Fruit fly (Drosophila melanogaster) whole organism, adult: ENCODE measurements around the gene mil.
A peak's percentile ranks its signal among the peaks of the same experiment; 100 is the strongest.

Experiments
- CG11617 ChIP-seq: fragments of 200-800 bp; sonication (Bioruptor generic); optimal IDR thresholded peaks from 2 replicates; lab custom pipeline; 2017; ENCODE audit warnings: mild to moderate bottlenecking, missing biosample characterization, missing genetic modification reagents, missing genetic modification characterization
- CG12768 ChIP-seq: fragments of 200-800 bp; sonication (Bioruptor generic); optimal IDR thresholded peaks from 2 replicates; lab custom pipeline; 2017; ENCODE audit warnings: missing biosample characterization, missing genetic modification characterization, mild to moderate bottlenecking, moderate library complexity, missing genetic modification reagents
- CG14711 ChIP-seq: fragments of 200-800 bp; sonication (Bioruptor generic); optimal IDR thresholded peaks from 2 replicates; lab custom pipeline; 2018; ENCODE audit warnings: missing biosample characterization, mild to moderate bottlenecking, missing genetic modification characterization, moderate library complexity
- CG1620 ChIP-seq: fragments of 200-800 bp; sonication (Bioruptor generic); optimal IDR thresholded peaks from 2 replicates; lab custom pipeline; 2016; ENCODE audit warnings: missing biosample characterization, missing genetic modification characterization
- CG33017 ChIP-seq: fragments of 200-800 bp; sonication (Bioruptor generic); optimal IDR thresholded peaks from 2 replicates; lab custom pipeline; 2018; ENCODE audit warnings: missing biosample characterization, mild to moderate bottlenecking, missing genetic modification characterization, moderate library complexity
- CG5204 ChIP-seq: fragments of 200-800 bp; sonication (Bioruptor generic); optimal IDR thresholded peaks from 2 replicates; lab custom pipeline; 2016; ENCODE audit warnings: missing biosample characterization, missing genetic modification characterization
- CG7045 ChIP-seq: fragments of 200-800 bp; sonication (Bioruptor generic); optimal IDR thresholded peaks from 2 replicates; lab custom pipeline; 2017; ENCODE audit warnings: missing biosample characterization, mild to moderate bottlenecking, missing genetic modification characterization
- CG7101 ChIP-seq: fragments of 200-800 bp; sonication (Bioruptor generic); optimal IDR thresholded peaks from 2 replicates; lab custom pipeline; 2018; ENCODE audit warnings: missing biosample characterization, mild to moderate bottlenecking, missing genetic modification characterization, moderate library complexity
- Clk ChIP-seq: fragments of 200-800 bp; sonication (Bioruptor generic); optimal IDR thresholded peaks from 2 replicates; lab custom pipeline; 2017; ENCODE audit warnings: missing biosample characterization, missing genetic modification characterization
- Crg-1 ChIP-seq: fragments of 200-800 bp; sonication (Bioruptor generic); optimal IDR thresholded peaks from 2 replicates; lab custom pipeline; 2016; ENCODE audit warnings: missing biosample characterization, missing genetic modification characterization
- Hr96 ChIP-seq: fragments of 200-800 bp; sonication (Bioruptor generic); optimal IDR thresholded peaks from 2 replicates; lab custom pipeline; 2016; ENCODE audit warnings: missing biosample characterization, missing genetic modification characterization
- Mnt ChIP-seq: fragments of 200-800 bp; sonication (Bioruptor generic); optimal IDR thresholded peaks from 2 replicates; lab custom pipeline; 2016; ENCODE audit warnings: missing biosample characterization, mild to moderate bottlenecking, missing genetic modification characterization
- bab1 ChIP-seq: fragments of 200-800 bp; sonication (Bioruptor generic); optimal IDR thresholded peaks from 3 replicates; lab custom pipeline; 2019; ENCODE audit warnings: missing biosample characterization, mild to moderate bottlenecking, missing genetic modification characterization, moderate library complexity
- cic ChIP-seq: fragments of 200-800 bp; sonication (Bioruptor generic); optimal IDR thresholded peaks from 2 replicates; lab custom pipeline; 2017; ENCODE audit warnings: missing biosample characterization, mild to moderate bottlenecking, missing genetic modification characterization, moderate library complexity
- cnc ChIP-seq, 2 experiments: fragments of >200 bp; optimal IDR thresholded peaks; 2 replicates each; lab custom pipeline; 2017
- kay ChIP-seq: fragments of 200-800 bp; sonication (Bioruptor generic); peaks from one replicate; lab custom pipeline; 2016; ENCODE audit warnings: missing biosample characterization, missing genetic modification characterization, borderline replicate concordance
- ovo ChIP-seq: fragments of 200-800 bp; sonication (Bioruptor generic); optimal IDR thresholded peaks from 2 replicates; lab custom pipeline; 2016; ENCODE audit warnings: missing biosample characterization, missing genetic modification characterization
- pad ChIP-seq: fragments of 200-800 bp; sonication (Bioruptor generic); optimal IDR thresholded peaks from 3 replicates; lab custom pipeline; 2017; ENCODE audit warnings: missing biosample characterization, missing genetic modification characterization, mild to moderate bottlenecking, moderate library complexity, missing genetic modification reagents
- tj ChIP-seq: fragments of 200-800 bp; sonication (Bioruptor generic); optimal IDR thresholded peaks from 3 replicates; lab custom pipeline; 2017; ENCODE audit warnings: missing biosample characterization, mild to moderate bottlenecking, missing genetic modification characterization, moderate library complexity
- toe ChIP-seq: fragments of 200-800 bp; sonication (Bioruptor generic); optimal IDR thresholded peaks from 2 replicates; lab custom pipeline; 2016; ENCODE audit warnings: missing biosample characterization, missing genetic modification characterization

The mil gene

DNA sequence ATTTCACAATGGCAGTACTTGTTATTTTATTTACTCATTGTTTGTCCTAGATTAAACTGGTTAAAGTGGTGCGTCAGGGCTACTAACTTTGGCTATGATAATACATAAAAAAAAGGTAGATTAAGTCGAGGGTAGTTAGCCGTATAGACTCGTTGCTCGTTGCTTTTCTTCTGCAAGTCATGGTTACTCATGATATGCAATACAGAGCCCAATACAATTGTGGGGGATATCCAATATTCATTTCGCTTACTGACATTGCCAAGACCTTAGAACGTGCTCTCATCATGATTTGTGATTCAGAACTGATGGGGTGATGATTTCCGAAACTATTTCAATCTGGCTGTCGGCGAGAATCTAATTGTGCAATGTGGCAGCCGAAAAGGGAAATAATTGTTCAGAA lies 33.2 kb downstream of the mil start:
- TF ChIP-seq bab1 (GFP tag; lab: Kevin White, UChicago) (no peak), CG33017 (tag; lab: Kevin White, UChicago) (no peak), CG5204 (GFP tag; lab: Kevin White, UChicago) (no peak), Clk (GFP tag; lab: Kevin White, UChicago) (no peak), cnc (optimal IDR thresholded peaks at IDR 0.05; lab: Kevin White, UChicago) (peak; percentile 58 to 94), kay (GFP tag; lab: Kevin White, UChicago) (no peak), Crg-1 (no peak)

DNA sequence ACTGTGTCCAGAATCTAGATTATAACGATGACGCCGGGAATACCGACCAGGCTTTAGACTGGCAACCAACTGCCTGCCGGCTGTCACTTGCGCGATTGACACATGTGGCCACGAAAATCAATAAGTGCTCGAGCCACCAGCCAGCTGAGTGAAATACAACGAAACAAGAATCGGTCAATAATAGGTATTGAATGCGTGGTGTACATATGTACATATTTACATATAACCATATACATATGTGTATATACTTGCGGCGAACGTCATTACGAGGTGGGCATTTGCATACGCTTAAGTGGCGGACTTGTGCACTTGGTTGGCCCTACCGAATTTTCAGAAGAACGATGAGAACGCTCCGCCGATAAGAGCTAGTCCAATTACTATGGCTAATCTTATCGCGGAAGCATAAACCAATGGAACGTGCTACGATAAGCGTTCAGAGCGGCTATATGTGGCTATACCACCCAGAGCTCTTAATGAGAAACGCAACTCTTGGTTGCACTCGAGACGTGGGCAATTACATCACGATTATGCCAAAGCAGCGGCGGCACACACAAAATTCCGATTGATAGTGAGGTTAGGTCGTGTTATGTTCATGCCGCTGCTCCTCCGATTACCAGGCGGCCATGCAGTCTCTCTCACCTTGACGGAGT lies 34.4 kb downstream of the mil start:
- no peak for TF ChIP-seq Hr96 (GFP tag; lab: Kevin White, UChicago)
- TF ChIP-seq cic (GFP tag; lab: Kevin White, UChicago): no peak
- TF ChIP-seq CG7101 (tag; lab: Kevin White, UChicago): peak; percentile 5
- TF ChIP-seq CG1620 (GFP tag; lab: Kevin White, UChicago): peak; percentile 1
- peak; percentile 13 for TF ChIP-seq Crg-1
- TF ChIP-seq Mnt: peak; percentile 13
- TF ChIP-seq kay (GFP tag; lab: Kevin White, UChicago): no peak
- no peak for TF ChIP-seq CG33017 (tag; lab: Kevin White, UChicago)
- TF ChIP-seq bab1 (GFP tag; lab: Kevin White, UChicago): no peak
- no peak for TF ChIP-seq toe (GFP tag; lab: Kevin White, UChicago)

DNA sequence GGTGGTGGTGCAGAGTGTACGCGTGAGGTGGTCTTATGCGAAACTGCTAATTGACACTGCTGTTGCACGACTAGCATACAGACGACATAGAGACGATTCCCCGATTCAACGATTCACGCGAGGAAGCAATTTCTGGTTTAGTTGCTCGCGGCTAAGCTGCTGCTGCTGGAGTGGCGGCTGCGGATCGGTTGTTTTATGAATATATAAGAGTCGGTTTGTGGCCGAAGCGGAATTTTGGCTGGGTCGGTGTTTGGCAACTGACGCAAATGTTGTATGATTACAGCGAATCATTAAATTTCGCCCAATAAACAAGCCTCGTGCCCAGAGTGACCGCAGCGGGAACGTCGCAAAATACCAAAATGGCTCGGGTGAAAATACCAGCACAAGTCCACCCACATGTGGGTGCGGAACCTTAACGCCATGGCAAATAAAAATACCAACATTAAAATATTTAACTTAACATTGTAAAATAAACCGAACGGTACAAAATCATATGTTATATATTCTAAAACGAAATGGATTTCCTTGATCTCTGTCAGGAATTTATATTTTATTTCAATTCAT lies 35.5 kb downstream of the mil start, which contains the start of gene mfrn:
Gene mfrn, minus strand, starts transcription at position 340 of the 564 bp plus-strand sequence.
- TF ChIP-seq Mnt (peak; percentile 84), CG5204 (GFP tag; lab: Kevin White, UChicago) (no peak)

DNA sequence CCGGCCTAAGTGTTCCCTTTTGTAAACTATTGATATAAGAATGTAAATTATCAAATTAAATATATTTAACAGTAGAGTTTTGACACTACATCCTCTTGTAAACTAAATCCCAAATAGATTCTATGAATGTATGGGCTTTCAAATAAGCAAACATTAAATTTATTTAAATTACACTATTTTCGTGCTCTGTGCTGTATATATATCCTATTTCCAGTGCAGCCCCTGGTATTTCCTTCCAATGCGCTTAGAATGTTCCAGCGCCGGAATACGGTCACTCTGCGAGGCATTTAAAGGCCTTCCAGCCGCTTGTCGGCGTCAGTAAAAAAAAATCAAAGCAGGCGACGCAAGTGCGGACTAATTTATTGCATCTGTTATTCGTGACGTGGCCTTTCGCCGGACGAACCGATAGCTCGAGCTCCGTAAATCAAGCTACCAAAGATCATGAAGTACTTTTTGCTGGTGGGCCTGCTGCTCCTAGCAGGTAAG lies 36.2 kb downstream of the mil start, which contains the start of gene Gp93:
Gene Gp93, plus strand, starts transcription at position 291 of the 486 bp plus-strand sequence.
- TF ChIP-seq pad (GFP tag; lab: Kevin White, UChicago): no peak
- TF ChIP-seq bab1 (GFP tag; lab: Kevin White, UChicago): peak; percentile 70
- peak; percentile 58 for TF ChIP-seq CG7101 (tag; lab: Kevin White, UChicago)
- peak; percentile 40 for TF ChIP-seq CG14711 (tag; lab: Kevin White, UChicago)
- no peak for TF ChIP-seq kay (GFP tag; lab: Kevin White, UChicago)
- TF ChIP-seq CG7045 (GFP tag; lab: Kevin White, UChicago): peak; percentile 42
- no peak for TF ChIP-seq cnc (optimal IDR thresholded peaks at IDR 0.05; lab: Kevin White, UChicago)
- TF ChIP-seq ovo (GFP tag; lab: Kevin White, UChicago): peak; percentile 2
- TF ChIP-seq CG5204 (GFP tag; lab: Kevin White, UChicago): no peak
- TF ChIP-seq Crg-1: peak; percentile 68
- TF ChIP-seq Mnt: peak; percentile 71
- peak; percentile 17 for TF ChIP-seq tj (GFP tag; lab: Kevin White, UChicago)
- TF ChIP-seq CG33017 (tag; lab: Kevin White, UChicago): peak; percentile 48
- peak; percentile 14 for TF ChIP-seq Clk (GFP tag; lab: Kevin White, UChicago)
- TF ChIP-seq Hr96 (GFP tag; lab: Kevin White, UChicago): no peak
- TF ChIP-seq CG12768 (GFP tag; lab: Kevin White, UChicago): peak; percentile 51
- TF ChIP-seq toe (GFP tag; lab: Kevin White, UChicago): no peak
- TF ChIP-seq cic (GFP tag; lab: Kevin White, UChicago): peak; percentile 45
- TF ChIP-seq CG1620 (GFP tag; lab: Kevin White, UChicago): peak; percentile 38
- peak; percentile 46 for TF ChIP-seq CG11617 (GFP tag; lab: Kevin White, UChicago)

DNA sequence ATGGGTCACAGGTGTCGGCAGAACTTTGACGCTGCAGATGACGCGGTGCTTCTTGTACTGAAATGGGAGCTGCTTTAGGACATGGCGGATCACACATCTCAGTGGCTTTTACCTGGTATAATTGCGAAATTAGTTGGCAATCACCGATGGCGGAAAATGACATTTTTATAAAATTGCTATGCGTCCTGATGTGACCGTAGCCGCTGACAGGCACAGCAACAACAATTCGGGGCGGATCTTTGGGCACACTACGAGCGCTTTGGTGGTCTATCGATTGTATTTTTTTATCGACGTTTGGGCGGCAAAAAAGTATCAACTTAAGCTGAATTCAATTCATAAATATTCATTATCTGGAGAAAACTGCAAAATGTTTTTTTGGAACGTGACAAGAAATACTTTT lies 41.6 kb downstream of the mil start, which contains the start of gene CG4951:
Gene CG4951, minus strand, starts transcription at position 223 of the 400 bp plus-strand sequence.
- TF ChIP-seq CG33017 (tag; lab: Kevin White, UChicago) (no peak), bab1 (GFP tag; lab: Kevin White, UChicago) (peak; percentile 31)

DNA sequence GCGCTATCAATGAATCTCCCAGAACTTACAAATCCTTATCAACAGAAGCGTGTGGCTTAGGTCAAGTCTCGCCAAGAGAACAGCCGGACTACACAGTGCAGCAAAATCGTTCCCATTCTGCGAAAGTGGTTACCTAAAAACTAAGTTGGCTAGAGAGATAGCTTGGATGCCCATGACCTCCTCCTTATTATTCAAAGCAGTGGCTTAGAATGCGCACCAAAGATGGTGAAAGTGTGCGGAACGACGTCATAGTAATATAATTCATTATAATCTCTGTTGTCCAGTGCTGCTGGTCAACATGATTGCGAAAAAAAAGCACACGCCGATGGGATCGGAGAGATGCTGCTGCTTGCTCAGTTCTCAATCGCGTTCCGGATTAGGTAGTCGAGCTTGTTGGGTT lies 42.3 kb downstream of the mil start, which contains the start of gene Nep7:
Gene Nep7, plus strand, starts transcription at position 385 of the 400 bp plus-strand sequence.
- TF ChIP-seq toe (GFP tag; lab: Kevin White, UChicago): no peak
- TF ChIP-seq cic (GFP tag; lab: Kevin White, UChicago): peak; percentile 97
- TF ChIP-seq CG7101 (tag; lab: Kevin White, UChicago): peak; percentile 26
- no peak for TF ChIP-seq Hr96 (GFP tag; lab: Kevin White, UChicago)
- peak; percentile 16 for TF ChIP-seq CG12768 (GFP tag; lab: Kevin White, UChicago)
- TF ChIP-seq Mnt: no peak
- TF ChIP-seq Crg-1: no peak
- TF ChIP-seq CG33017 (tag; lab: Kevin White, UChicago): peak; percentile 30
- TF ChIP-seq bab1 (GFP tag; lab: Kevin White, UChicago): no peak
- TF ChIP-seq CG11617 (GFP tag; lab: Kevin White, UChicago): no peak
- TF ChIP-seq ovo (GFP tag; lab: Kevin White, UChicago): no peak
